Fruit fly (Drosophila melanogaster): ENCODE results near the gene CG13255.

CG13255 gene

DNA sequence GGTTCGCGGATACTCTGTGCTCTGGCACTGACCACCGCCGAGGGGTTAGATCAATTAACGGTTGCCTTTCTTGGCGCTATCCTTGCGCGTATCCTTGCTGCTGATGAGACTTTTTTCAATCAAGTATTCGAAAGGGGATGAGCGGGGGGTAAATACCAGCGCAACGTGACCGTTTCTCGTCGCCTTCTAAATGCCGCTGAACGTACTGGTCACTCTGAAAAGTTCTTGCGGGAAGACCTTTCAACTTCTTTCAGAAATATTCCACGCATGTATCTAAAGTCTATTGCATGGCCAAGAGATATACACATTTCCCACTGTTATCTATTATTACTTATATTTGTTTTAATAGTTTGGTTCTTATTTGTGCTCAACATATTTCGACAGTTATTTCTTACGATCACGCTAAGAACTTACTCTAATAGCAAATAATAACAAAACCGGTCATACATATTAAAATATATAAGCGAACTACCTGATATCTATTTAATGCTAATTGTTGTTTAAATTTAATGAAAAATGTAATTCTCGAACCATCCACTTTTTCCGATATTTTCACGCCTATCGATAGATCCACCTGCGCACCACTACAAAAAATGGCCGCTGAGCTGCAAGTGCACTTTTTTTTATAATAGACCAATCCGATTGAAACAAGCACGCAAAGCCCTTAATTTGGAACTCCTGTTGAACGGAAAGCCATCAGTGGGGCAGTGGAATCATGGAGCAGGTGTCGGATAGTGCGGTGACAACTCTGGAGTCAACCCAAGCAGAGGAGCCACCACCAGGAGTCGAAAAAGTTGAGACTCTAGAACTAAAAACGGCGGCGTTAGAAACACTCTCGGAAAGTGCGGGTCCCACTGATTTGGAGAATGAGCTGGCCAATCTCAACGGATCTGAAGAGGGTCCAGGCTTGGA, 27.9 kb upstream of the CG13255 start, which contains the start of the genes CG3634 and HIPP1 (continued):
- TF ChIP-seq CG10431 (GFP tag; optimal IDR thresholded peaks at IDR 0.05): no peak
- TF ChIP-seq gfzf (GFP tag; optimal IDR thresholded peaks at IDR 0.05): peak; percentile 83
- TF ChIP-seq Ets97D (GFP tag; optimal IDR thresholded peaks at IDR 0.05): peak; percentile 45
- TF ChIP-seq oc (tag; optimal IDR thresholded peaks at IDR 0.05): no peak
- TF ChIP-seq CG2202 (tag; optimal IDR thresholded peaks at IDR 0.05): no peak
- peak; percentile 24 for TF ChIP-seq Hsf (GFP tag; optimal IDR thresholded peaks at IDR 0.05)
- TF ChIP-seq lola (GFP tag; optimal IDR thresholded peaks at IDR 0.05): peak in 1 of 3 experiments; percentile 28
- peak; percentile 22; the same call in 1 of the 2 replicates for TF ChIP-seq Xrp1 (GFP tag; IDR thresholded peaks at IDR 0.05)
- TF ChIP-seq dysf (GFP tag; IDR thresholded peaks at IDR 0.05): no peak
- peak; percentile 71 for TF ChIP-seq CG4617 (GFP tag; optimal IDR thresholded peaks at IDR 0.05; ENCODE audit: borderline replicate concordance)
- TF ChIP-seq sens (GFP tag): no peak
- peak; percentile 80 for TF ChIP-seq Sry-δ (GFP tag; optimal IDR thresholded peaks at IDR 0.05)
- TF ChIP-seq CG9797 (GFP tag; optimal IDR thresholded peaks at IDR 0.05): peak; percentile 85
- peak; percentile 44 for TF ChIP-seq bbx (GFP tag; IDR thresholded peaks at IDR 0.05; ENCODE audit: partially characterized antibody)
- peak; percentile 50; the same call in 2 of the 3 replicates for TF ChIP-seq CG16813 (GFP tag; IDR thresholded peaks at IDR 0.05; ENCODE audit: partially characterized antibody)
- no peak for TF ChIP-seq H2.0 (GFP tag; IDR thresholded peaks at IDR 0.05)
- 0 out of 2 replicates have a peak, but pooled peaks have one; percentile 34 for TF ChIP-seq Atf6 (GFP tag; IDR thresholded peaks at IDR 0.05)
- peak; percentile 9 for TF ChIP-seq stwl (tag; optimal IDR thresholded peaks at IDR 0.05)
- TF ChIP-seq CG8924 (tag; optimal IDR thresholded peaks at IDR 0.05): peak; percentile 11
- peak; percentile 94 for TF ChIP-seq MBD-R2 (GFP tag; IDR thresholded peaks at IDR 0.05)
- TF ChIP-seq mld (GFP tag; IDR thresholded peaks at IDR 0.05; ENCODE audit: partially characterized antibody): 0 out of 3 replicates have a peak, but pooled peaks have one; percentile 7
- TF ChIP-seq Camta (GFP tag; optimal IDR thresholded peaks at IDR 0.05): no peak
- 0 out of 2 replicates have a peak, but pooled peaks have one; percentile 29 for TF ChIP-seq nerfin-2 (GFP tag; IDR thresholded peaks at IDR 0.05; ENCODE audit: partially characterized antibody)
- peak; percentile 52; the same call in 1 of the 3 replicates for TF ChIP-seq zen2 (GFP tag; IDR thresholded peaks at IDR 0.05; ENCODE audit: partially characterized antibody)
- no peak for TF ChIP-seq tup (GFP tag; optimal IDR thresholded peaks at IDR 0.05)
- peak; percentile 59 for TF ChIP-seq hbn (GFP tag; IDR thresholded peaks at IDR 0.05; ENCODE audit: partially characterized antibody)
- no peak for TF ChIP-seq bsh (GFP tag; optimal IDR thresholded peaks at IDR 0.05)
- no peak for TF ChIP-seq CG13624 (GFP tag; optimal IDR thresholded peaks at IDR 0.05)
- TF ChIP-seq corto (GFP tag; optimal IDR thresholded peaks at IDR 0.05): no peak
- no peak for TF ChIP-seq NC2β (GFP tag; optimal IDR thresholded peaks at IDR 0.05)
- TF ChIP-seq org-1 (GFP tag; optimal IDR thresholded peaks at IDR 0.05): no peak
- TF ChIP-seq wek (GFP tag; optimal IDR thresholded peaks at IDR 0.05): no peak
- TF ChIP-seq TFAM (GFP tag; optimal IDR thresholded peaks at IDR 0.05): no peak
- peak; percentile 8 for TF ChIP-seq CG12155 (GFP tag; optimal IDR thresholded peaks at IDR 0.05)
- peak; percentile 72 for TF ChIP-seq ssp (GFP tag; IDR thresholded peaks at IDR 0.05)

DNA sequence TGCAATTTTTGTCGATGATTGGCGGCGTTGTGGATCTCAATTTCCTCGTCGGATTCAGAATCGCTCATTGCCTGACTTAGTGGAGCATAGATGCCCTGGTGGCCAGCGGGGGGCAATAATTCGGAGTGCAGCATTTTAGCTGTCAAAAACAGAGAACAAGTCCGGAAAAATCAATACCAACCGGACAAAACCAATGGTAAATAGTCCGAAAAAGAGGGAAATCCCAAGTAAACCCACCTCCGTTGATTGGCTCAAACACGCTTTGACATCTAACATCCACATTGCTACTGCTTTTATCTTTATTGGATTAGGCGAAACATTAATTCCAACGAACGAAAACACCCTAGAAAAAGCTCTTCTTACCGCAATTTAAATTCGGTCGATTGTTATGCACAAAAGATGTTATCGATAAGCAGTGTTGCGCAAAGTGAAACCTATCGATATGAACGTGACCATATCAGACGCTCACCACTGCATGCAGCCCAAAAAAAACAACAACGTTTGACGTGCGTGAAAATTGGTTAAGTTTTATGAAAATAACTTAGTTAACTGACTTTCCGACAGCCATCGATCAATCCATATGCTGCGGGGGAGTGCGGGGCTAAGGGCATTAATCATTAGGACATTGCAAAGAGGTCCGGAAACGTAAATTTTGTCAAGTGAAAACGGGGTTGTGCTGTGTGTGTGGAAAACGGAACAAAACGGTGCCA, 21.5 kb upstream of the CG13255 start, which contains the start of the genes CG3618 and Pka-R1:
TSS of gene CG3618 (minus strand) at position 410 of the 710 bp plus-strand sequence.
TSS of gene Pka-R1 (plus strand) at position 453 of the 710 bp plus-strand sequence.
- TF ChIP-seq NC2β (GFP tag; optimal IDR thresholded peaks at IDR 0.05) (no peak), CG2678 (tag; optimal IDR thresholded peaks at IDR 0.05) (no peak), CG8944 (GFP tag; optimal IDR thresholded peaks at IDR 0.05) (no peak), CG12071 (GFP tag; optimal IDR thresholded peaks at IDR 0.05) (no peak), CG6689 (GFP tag; IDR thresholded peaks at IDR 0.05) (no peak), CG14965 (GFP tag; optimal IDR thresholded peaks at IDR 0.05; ENCODE audit: borderline replicate concordance) (no peak), lilli (GFP tag; optimal IDR thresholded peaks at IDR 0.05) (peak; percentile 7), Fer1 (GFP tag; optimal IDR thresholded peaks at IDR 0.05) (peak; percentile 21), ase (GFP tag; IDR thresholded peaks at IDR 0.05) (no peak), onecut (GFP tag; IDR thresholded peaks at IDR 0.05) (peak; percentile 97), CG11093 (GFP tag; IDR thresholded peaks at IDR 0.05) (no peak), pan (optimal IDR thresholded peaks at IDR 0.05) (no peak), pan (GFP tag; optimal IDR thresholded peaks at IDR 0.05 in 1 of 2, IDR thresholded peaks at IDR 0.05 in 1 of 2) (no peak), Xbp1 (GFP tag; optimal IDR thresholded peaks at IDR 0.05) (peak; percentile 12)

Measured in whole organism, embryonic.